Worm (Caenorhabditis elegans): ENCODE measurements around the gene crn-3.

crn-3 gene

ce11 chrII:10580833-10581232, 7.0 kb upstream of the crn-3 start, which contains the start of gene dap-3:
Gene dap-3, plus strand, starts transcription at chrII:10581133.
- TF ChIP-seq mxl-2 (GFP tag; conservative IDR thresholded peaks at IDR 0.05) (no peak), egl-43 (GFP tag; IDR thresholded peaks at IDR 0.05) (0 out of 2 replicates have a peak, but pooled peaks have one; percentile 4)

- TF ChIP-seq nhr-237 (tag; optimal IDR thresholded peaks at IDR 0.05) (no peak), ztf-11 (tag; optimal IDR thresholded peaks at IDR 0.05) (no peak), lir-3 (tag; optimal IDR thresholded peaks at IDR 0.05) (no peak), ceh-20 (GFP tag; IDR thresholded peaks at IDR 0.05) (no peak), ceh-62 (tag; optimal IDR thresholded peaks at IDR 0.05) (no peak), T26A8.4 (GFP tag; IDR thresholded peaks at IDR 0.05) (no peak), arid-1 (GFP tag; conservative IDR thresholded peaks at IDR 0.05) (no peak), aha-1 (tag) (no peak), ceh-28 (tag; optimal IDR thresholded peaks at IDR 0.05) (no peak), madf-9 (GFP tag; conservative IDR thresholded peaks at IDR 0.05) (no peak)
These were observed 5.5 kb upstream of the crn-3 start, which contains the start of gene mrps-22 for ce11 chrII:10582318-10582717. Gene mrps-22, plus strand, starts transcription at chrII:10582618.

DNA sequence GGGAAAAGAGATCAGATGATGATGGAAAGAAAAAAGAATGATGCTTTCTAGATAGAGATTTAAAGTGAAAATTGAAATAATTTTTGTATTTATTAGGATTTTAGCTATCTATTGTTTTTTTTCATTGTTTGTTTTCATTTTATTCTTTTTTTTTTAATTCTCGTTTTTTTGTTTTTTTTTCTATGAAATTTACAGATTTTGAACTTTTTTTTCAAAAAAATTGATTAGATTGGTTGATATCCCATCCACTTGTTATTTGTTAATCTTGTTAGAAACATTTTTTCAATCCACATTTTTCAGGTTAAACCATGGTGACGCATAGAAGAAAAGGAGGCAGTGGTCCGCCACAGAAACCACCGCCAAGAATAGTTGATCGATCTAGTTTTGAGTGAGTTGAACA, 3.8 kb upstream of the crn-3 start, which contains the start of gene algn-9:
TSS of gene algn-9 (plus strand) at position 301 of the 400 bp plus-strand sequence.
- TF ChIP-seq dve-1 (tag; optimal IDR thresholded peaks at IDR 0.05; ENCODE audit: insufficient read depth) (no peak), mxl-2 (GFP tag; conservative IDR thresholded peaks at IDR 0.05) (no peak), pha-4 (GFP tag; IDR thresholded peaks at IDR 0.05) (no peak), pha-4 (tag; optimal IDR thresholded peaks at IDR 0.05) (no peak), F37D6.2 (tag; optimal IDR thresholded peaks at IDR 0.05) (no peak), nhr-41 (GFP tag; IDR thresholded peaks at IDR 0.05) (no peak), daf-12 (tag; optimal IDR thresholded peaks at IDR 0.05) (no peak), arid-1 (GFP tag; conservative IDR thresholded peaks at IDR 0.05) (no peak)

DNA sequence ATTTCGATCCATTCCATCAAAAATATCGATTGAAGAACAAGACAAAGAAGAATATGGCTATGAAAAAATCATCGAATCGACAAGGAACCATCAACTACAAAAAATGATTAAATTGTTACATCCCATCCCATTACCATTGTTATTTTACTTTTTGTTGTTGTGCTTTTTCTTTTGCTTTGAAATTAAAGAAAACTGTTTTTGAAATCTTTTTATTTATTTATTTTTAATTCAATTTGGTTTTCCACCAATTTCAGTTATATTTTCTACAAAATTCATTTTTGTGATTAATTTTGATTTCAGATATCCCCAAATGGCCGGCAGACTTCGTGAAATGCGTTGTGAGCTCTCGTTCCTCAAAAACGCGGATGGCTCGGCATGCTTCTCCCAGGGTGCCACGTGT, 4.6 kb downstream of the crn-3 start, which contains the start of gene crn-5:
TSS of gene crn-5 (plus strand) at position 301 of the 400 bp plus-strand sequence.
- TF ChIP-seq vab-7 (GFP tag; IDR thresholded peaks at IDR 0.05) = no peak
- no peak for TF ChIP-seq unc-39 (tag; optimal IDR thresholded peaks at IDR 0.05)

ce11 chrII:10594312-10594711, 6.5 kb downstream of the crn-3 start:
- TF ChIP-seq daf-12 (tag; optimal IDR thresholded peaks at IDR 0.05) = no peak
- no peak for TF ChIP-seq ceh-82 (tag; optimal IDR thresholded peaks at IDR 0.05)
- no peak for TF ChIP-seq nhr-237 (tag; optimal IDR thresholded peaks at IDR 0.05)
- TF ChIP-seq lir-3 (tag; optimal IDR thresholded peaks at IDR 0.05) = no peak
- no peak for TF ChIP-seq lin-39 (tag; optimal IDR thresholded peaks at IDR 0.05)
- no peak for TF ChIP-seq mxl-2 (GFP tag; conservative IDR thresholded peaks at IDR 0.05)
- TF ChIP-seq hlh-30 (tag; optimal IDR thresholded peaks at IDR 0.05; ENCODE audit: insufficient read depth) = no peak
- no peak for TF ChIP-seq aha-1 (tag)
- no peak for TF ChIP-seq daf-8 (GFP tag; IDR thresholded peaks at IDR 0.05)
- TF ChIP-seq nhr-111 (GFP tag; optimal IDR thresholded peaks at IDR 0.05) = no peak
- no peak for TF ChIP-seq Y105C5A.15 (GFP tag; IDR thresholded peaks at IDR 0.05)
- no peak for TF ChIP-seq nhr-41 (GFP tag; IDR thresholded peaks at IDR 0.05)
- TF ChIP-seq pha-4 (GFP tag; IDR thresholded peaks at IDR 0.05) = no peak
- TF ChIP-seq pha-4 (tag; optimal IDR thresholded peaks at IDR 0.05) = no peak

ce11 chrII:10594758-10595157, 6.9 kb downstream of the crn-3 start, which contains the start of gene C14A4.6:
Gene C14A4.6, minus strand, starts transcription at chrII:10594776.
- no peak for TF ChIP-seq D1046.2 (GFP tag; IDR thresholded peaks at IDR 0.05)
- peak; percentile 88 for TF ChIP-seq pqm-1 (tag; optimal IDR thresholded peaks at IDR 0.05)
- no peak for TF ChIP-seq daf-16 (GFP tag; optimal IDR thresholded peaks at IDR 0.05)
- peak; percentile 76 for TF ChIP-seq daf-16 (tag; optimal IDR thresholded peaks at IDR 0.05)
- no peak for TF ChIP-seq nhr-76 (tag; optimal IDR thresholded peaks at IDR 0.05)
- TF ChIP-seq nhr-237 (tag; optimal IDR thresholded peaks at IDR 0.05) = no peak
- peak; percentile 47; the same call in 1 of the 2 replicates for TF ChIP-seq dmd-6 (GFP tag; IDR thresholded peaks at IDR 0.05)
- peak; percentile 43 for TF ChIP-seq hlh-11 (tag; optimal IDR thresholded peaks at IDR 0.05)
- TF ChIP-seq nhr-28 (tag; optimal IDR thresholded peaks at IDR 0.05) = peak; percentile 81
- peak; percentile 79 for TF ChIP-seq dve-1 (tag; optimal IDR thresholded peaks at IDR 0.05; ENCODE audit: insufficient read depth)
- TF ChIP-seq mes-2 (tag; optimal IDR thresholded peaks at IDR 0.05; ENCODE audit: poor library complexity, severe bottlenecking) = peak; percentile 35
- no peak for TF ChIP-seq fos-1 (tag; optimal IDR thresholded peaks at IDR 0.05)
- TF ChIP-seq pha-4 (GFP tag; IDR thresholded peaks at IDR 0.05) = no peak
- no peak for TF ChIP-seq pha-4 (tag; optimal IDR thresholded peaks at IDR 0.05)
- no peak for TF ChIP-seq nhr-48 (tag; optimal IDR thresholded peaks at IDR 0.05)

All from whole organism, L4 larva.